Worm (Caenorhabditis elegans): ENCODE data around the gene mrpl-18.

mrpl-18 gene

DNA sequence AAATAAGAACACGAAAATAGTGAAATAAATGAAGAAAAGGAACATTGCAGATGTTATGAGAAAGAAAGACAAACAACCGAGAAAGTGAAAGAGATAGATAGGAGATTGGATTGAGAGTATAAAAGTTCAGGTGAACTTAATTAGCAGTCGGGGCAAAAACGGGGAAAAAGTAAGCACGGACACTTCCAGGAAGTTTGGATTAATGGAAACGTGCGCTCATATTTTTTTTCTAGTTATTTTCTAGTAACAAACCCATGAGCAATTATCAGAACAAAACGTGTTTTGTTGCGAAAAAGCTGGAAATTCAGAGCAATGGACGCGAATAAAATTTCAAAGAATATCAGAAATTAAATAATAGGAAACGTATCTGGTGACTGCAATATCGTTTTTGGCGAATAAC is 22.9 kb upstream of the mrpl-18 start (continued):
- no peak for TF ChIP-seq lir-3 (tag; optimal IDR thresholded peaks at IDR 0.05; ENCODE audit: poor library complexity)

DNA sequence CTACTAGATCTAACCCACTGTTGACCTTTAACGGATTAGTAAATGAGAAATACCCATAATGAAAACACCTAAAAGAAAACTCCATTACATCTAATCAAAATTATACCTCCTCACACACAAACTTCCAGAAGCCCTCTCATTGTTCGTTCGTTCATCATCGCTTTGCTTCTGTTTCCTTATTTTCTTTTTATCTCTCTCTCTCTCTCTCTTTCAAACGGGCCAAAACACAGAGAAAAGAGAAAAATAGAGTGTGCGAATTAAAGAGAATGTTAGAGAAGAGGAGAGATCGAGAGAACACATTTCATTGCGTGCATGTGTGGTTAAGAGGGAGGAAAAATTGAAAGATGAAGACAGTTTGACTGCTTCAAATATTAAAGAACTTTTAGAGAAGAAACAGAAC is 20.5 kb upstream of the mrpl-18 start:
- TF ChIP-seq lin-14 (GFP tag; optimal IDR thresholded peaks at IDR 0.05) (peak; percentile 89), mdl-1 (tag; optimal IDR thresholded peaks at IDR 0.05) (peak in 1 of 2 experiments; percentile 34), ceh-82 (tag; optimal IDR thresholded peaks at IDR 0.05) (peak; percentile 0 to 62 (median 9)), nhr-77 (tag; optimal IDR thresholded peaks at IDR 0.05) (peak; percentile 45), lin-13 (GFP tag; optimal IDR thresholded peaks at IDR 0.05) (peak; percentile 20), nhr-11 (tag; optimal IDR thresholded peaks at IDR 0.05) (no peak), C34B4.2 (tag; optimal IDR thresholded peaks at IDR 0.05) (no peak), nhr-84 (tag; optimal IDR thresholded peaks at IDR 0.05) (no peak), mab-9 (GFP tag; IDR thresholded peaks at IDR 0.05) (no peak), nhr-28 (tag; optimal IDR thresholded peaks at IDR 0.05) (no peak), blmp-1 (tag; optimal IDR thresholded peaks at IDR 0.05) (peak; percentile 61), nhr-19 (GFP tag; conservative IDR thresholded peaks at IDR 0.05) (peak; percentile 31; the same call in 1 of the 2 replicates), nhr-76 (tag; optimal IDR thresholded peaks at IDR 0.05) (no peak), mep-1 (tag; optimal IDR thresholded peaks at IDR 0.05) (peak; percentile 86), isw-1 (GFP tag; IDR thresholded peaks at IDR 0.05) (no peak), hlh-17 (GFP tag; optimal IDR thresholded peaks at IDR 0.05; ENCODE audit: borderline replicate concordance) (no peak), elt-3 (tag; optimal IDR thresholded peaks at IDR 0.05) (peak in 1 of 6 experiments; percentile 59), efl-1 (optimal IDR thresholded peaks at IDR 0.05) (peak; percentile 72 to 84), efl-1 (GFP tag; optimal IDR thresholded peaks at IDR 0.05 in 1 of 2) (peak; percentile 36 to 94), dpl-1 (GFP tag; optimal IDR thresholded peaks at IDR 0.05) (peak; percentile 13 to 27 (median 27)), aha-1 (tag; optimal IDR thresholded peaks at IDR 0.05) (no peak), ceh-63 (GFP tag; optimal IDR thresholded peaks at IDR 0.05) (no peak), zip-4 (GFP tag; optimal IDR thresholded peaks at IDR 0.05) (no peak), nhr-47 (tag; optimal IDR thresholded peaks at IDR 0.05) (peak; percentile 50), sup-37 (GFP tag; optimal IDR thresholded peaks at IDR 0.05) (no peak), nhr-12 (tag; optimal IDR thresholded peaks at IDR 0.05) (no peak), snpc-4 (tag; optimal IDR thresholded peaks at IDR 0.05) (no peak), mef-2 (tag; optimal IDR thresholded peaks at IDR 0.05) (no peak), F16B12.6 (tag; optimal IDR thresholded peaks at IDR 0.05) (no peak), hpl-2 (GFP tag; optimal IDR thresholded peaks at IDR 0.05) (no peak), hlh-4 (tag; optimal IDR thresholded peaks at IDR 0.05) (no peak), lir-3 (tag; optimal IDR thresholded peaks at IDR 0.05; ENCODE audit: poor library complexity) (no peak), snu-23 (GFP tag; optimal IDR thresholded peaks at IDR 0.05) (peak; percentile 70), jun-1 (tag; optimal IDR thresholded peaks at IDR 0.05) (peak; percentile 16), xbp-1 (tag; optimal IDR thresholded peaks at IDR 0.05) (peak; percentile 37), lsy-2 (tag; optimal IDR thresholded peaks at IDR 0.05) (peak; percentile 77 to 90), nhr-237 (tag; optimal IDR thresholded peaks at IDR 0.05) (no peak), tbx-2 (tag; optimal IDR thresholded peaks at IDR 0.05) (peak; percentile 54), unc-86 (tag; optimal IDR thresholded peaks at IDR 0.05) (peak; percentile 42), dsc-1 (tag; optimal IDR thresholded peaks at IDR 0.05) (peak; percentile 53), fkh-4 (tag; optimal IDR thresholded peaks at IDR 0.05; ENCODE audit: borderline replicate concordance) (no peak), unc-98 (GFP tag; IDR thresholded peaks at IDR 0.05) (no peak), lin-15B (tag; optimal IDR thresholded peaks at IDR 0.05) (no peak), grh-1 (GFP tag; IDR thresholded peaks at IDR 0.05) (no peak), ceh-90 (tag; optimal IDR thresholded peaks at IDR 0.05) (no peak), lin-35 (GFP tag; optimal IDR thresholded peaks at IDR 0.05) (peak; percentile 40 to 52), nhr-85 (tag) (peak; percentile 77), skn-1 (tag; optimal IDR thresholded peaks at IDR 0.05) (peak; percentile 27), ceh-8 (GFP tag; optimal IDR thresholded peaks at IDR 0.05) (no peak), nhr-71 (tag; optimal IDR thresholded peaks at IDR 0.05) (peak; percentile 82), rnt-1 (tag; optimal IDR thresholded peaks at IDR 0.05) (peak; percentile 67)

All from whole organism, L1 larva.